Fruit fly (Drosophila melanogaster) whole organism, embryonic: ENCODE measurements around the gene CG3091.

ENCODE experiments used
- CG6813 ChIP-seq: fragments of 200-800 bp; sonication (Bioruptor generic); optimal IDR thresholded peaks from 2 replicates; lab custom pipeline; 2017; ENCODE audit warnings: missing biosample characterization, missing genetic modification characterization, mild to moderate bottlenecking, moderate library complexity, missing genetic modification reagents
- ems ChIP-seq: fragments of 200-800 bp; sonication (Bioruptor generic); optimal IDR thresholded peaks from 3 replicates; lab custom pipeline; 2016; ENCODE audit warnings: missing biosample characterization, missing genetic modification characterization

dm6 chrX:2270557-2270930, 16.5 kb upstream of the CG3091 start, which contains the start of gene CG2924:
- TF ChIP-seq ems (GFP tag; lab: Kevin White, UChicago) (peak; percentile 53), CG6813 (peak; percentile 36)
